Fruit fly (Drosophila melanogaster): ENCODE results near the gene Duox.

The Duox gene

dm6 chr2L:2829637-2830340 lies at the start of gene Duox:
Gene Duox, minus strand, starts transcription at chr2L:2830248.
- TF ChIP-seq CG11617 (GFP tag; optimal IDR thresholded peaks at IDR 0.05), result no peak
- peak; percentile 13 for TF ChIP-seq ovo (GFP tag; optimal IDR thresholded peaks at IDR 0.05)
- TF ChIP-seq CG1620 (GFP tag; optimal IDR thresholded peaks at IDR 0.05), result no peak
- TF ChIP-seq pad (GFP tag; optimal IDR thresholded peaks at IDR 0.05), result peak; percentile 18

DNA sequence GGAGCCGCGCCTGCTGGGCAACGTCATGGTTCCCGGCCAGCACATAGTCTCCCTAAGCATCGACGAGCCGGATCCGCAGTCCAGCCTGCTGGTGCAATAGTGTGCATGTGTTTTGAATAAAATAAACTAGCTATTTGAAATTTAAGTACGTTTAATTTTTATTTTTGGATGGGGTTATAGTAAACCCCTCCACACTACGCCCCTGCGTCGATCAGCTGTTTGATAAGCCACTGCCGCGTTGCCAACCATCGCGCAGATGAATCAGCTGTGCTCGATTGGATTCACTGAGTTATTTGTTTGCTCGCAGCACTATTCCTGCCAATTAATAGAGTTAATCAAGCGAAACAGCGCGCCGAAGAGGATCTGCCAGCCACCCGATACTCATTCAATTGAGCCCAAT lies 48.8 kb upstream of the Duox start, which contains the start of gene RabGGTb:
TSS of gene RabGGTb (plus strand) at position 254 of the 400 bp plus-strand sequence.
- TF ChIP-seq toe (GFP tag; optimal IDR thresholded peaks at IDR 0.05) (peak; percentile 28), CG1620 (GFP tag; optimal IDR thresholded peaks at IDR 0.05) (peak; percentile 48), Crg-1 (GFP tag; optimal IDR thresholded peaks at IDR 0.05) (peak; percentile 25), bab1 (GFP tag; optimal IDR thresholded peaks at IDR 0.05) (peak; percentile 75), ovo (GFP tag; optimal IDR thresholded peaks at IDR 0.05) (no peak), kay (GFP tag; ENCODE audit: borderline replicate concordance) (no peak), CG11617 (GFP tag; optimal IDR thresholded peaks at IDR 0.05) (peak; percentile 22), Hr96 (GFP tag; optimal IDR thresholded peaks at IDR 0.05) (peak; percentile 27), CG12768 (GFP tag; optimal IDR thresholded peaks at IDR 0.05) (peak; percentile 59), Clk (GFP tag; optimal IDR thresholded peaks at IDR 0.05) (peak; percentile 46), CG5204 (GFP tag; optimal IDR thresholded peaks at IDR 0.05) (no peak), CG14711 (tag; optimal IDR thresholded peaks at IDR 0.05) (no peak), cnc (optimal IDR thresholded peaks at IDR 0.05) (no peak), CG7045 (GFP tag; optimal IDR thresholded peaks at IDR 0.05) (peak; percentile 44), tj (GFP tag; optimal IDR thresholded peaks at IDR 0.05) (peak; percentile 11), pad (GFP tag; optimal IDR thresholded peaks at IDR 0.05) (peak; percentile 4), CG7101 (tag; optimal IDR thresholded peaks at IDR 0.05) (peak; percentile 51), Mnt (GFP tag; optimal IDR thresholded peaks at IDR 0.05) (peak; percentile 55), CG33017 (tag; optimal IDR thresholded peaks at IDR 0.05) (peak; percentile 46), cic (GFP tag; optimal IDR thresholded peaks at IDR 0.05) (peak; percentile 53)

DNA sequence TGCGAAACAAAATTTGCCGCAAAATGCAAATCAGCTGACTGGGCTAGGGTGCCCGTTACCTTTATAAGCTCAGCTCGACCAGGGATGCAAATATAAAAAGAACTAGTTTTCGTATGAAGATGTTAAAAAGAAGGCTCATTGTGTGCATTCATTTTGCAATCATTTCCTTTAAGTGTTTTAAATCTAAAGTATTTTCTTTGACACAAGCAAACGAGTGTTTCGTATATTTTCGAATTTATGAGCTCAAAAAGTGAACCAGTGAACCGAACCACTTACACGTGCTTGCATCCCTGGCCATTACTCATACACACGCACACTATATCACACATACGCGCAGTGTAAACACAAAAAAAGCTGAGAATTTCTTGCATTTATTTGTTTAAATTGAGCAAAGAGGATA lies 48.1 kb upstream of the Duox start, which contains the start of the genes Prx6a and Sbat:
TSS of gene Prx6a (minus strand) at position 45 of the 400 bp plus-strand sequence.
TSS of gene Sbat (plus strand) at position 157 of the 400 bp plus-strand sequence.
- TF ChIP-seq toe (GFP tag; optimal IDR thresholded peaks at IDR 0.05) (peak; percentile 90), cic (GFP tag; optimal IDR thresholded peaks at IDR 0.05) (peak; percentile 5), CG14711 (tag; optimal IDR thresholded peaks at IDR 0.05) (peak; percentile 70), CG7045 (GFP tag; optimal IDR thresholded peaks at IDR 0.05) (peak; percentile 69), ovo (GFP tag; optimal IDR thresholded peaks at IDR 0.05) (peak; percentile 50), CG11617 (GFP tag; optimal IDR thresholded peaks at IDR 0.05) (peak; percentile 68), CG7101 (tag; optimal IDR thresholded peaks at IDR 0.05) (peak; percentile 81), bab1 (GFP tag; optimal IDR thresholded peaks at IDR 0.05) (peak; percentile 89), Hr96 (GFP tag; optimal IDR thresholded peaks at IDR 0.05) (peak; percentile 89), pad (GFP tag; optimal IDR thresholded peaks at IDR 0.05) (peak; percentile 62), Mnt (GFP tag; optimal IDR thresholded peaks at IDR 0.05) (peak; percentile 77), CG1620 (GFP tag; optimal IDR thresholded peaks at IDR 0.05) (peak; percentile 76), Crg-1 (GFP tag; optimal IDR thresholded peaks at IDR 0.05) (peak; percentile 65), CG12768 (GFP tag; optimal IDR thresholded peaks at IDR 0.05) (peak; percentile 77), kay (GFP tag; ENCODE audit: borderline replicate concordance) (peak; percentile 37), CG5204 (GFP tag; optimal IDR thresholded peaks at IDR 0.05) (no peak), Clk (GFP tag; optimal IDR thresholded peaks at IDR 0.05) (peak; percentile 65), CG33017 (tag; optimal IDR thresholded peaks at IDR 0.05) (peak; percentile 80), tj (GFP tag; optimal IDR thresholded peaks at IDR 0.05) (peak; percentile 48), cnc (optimal IDR thresholded peaks at IDR 0.05) (no peak)

DNA sequence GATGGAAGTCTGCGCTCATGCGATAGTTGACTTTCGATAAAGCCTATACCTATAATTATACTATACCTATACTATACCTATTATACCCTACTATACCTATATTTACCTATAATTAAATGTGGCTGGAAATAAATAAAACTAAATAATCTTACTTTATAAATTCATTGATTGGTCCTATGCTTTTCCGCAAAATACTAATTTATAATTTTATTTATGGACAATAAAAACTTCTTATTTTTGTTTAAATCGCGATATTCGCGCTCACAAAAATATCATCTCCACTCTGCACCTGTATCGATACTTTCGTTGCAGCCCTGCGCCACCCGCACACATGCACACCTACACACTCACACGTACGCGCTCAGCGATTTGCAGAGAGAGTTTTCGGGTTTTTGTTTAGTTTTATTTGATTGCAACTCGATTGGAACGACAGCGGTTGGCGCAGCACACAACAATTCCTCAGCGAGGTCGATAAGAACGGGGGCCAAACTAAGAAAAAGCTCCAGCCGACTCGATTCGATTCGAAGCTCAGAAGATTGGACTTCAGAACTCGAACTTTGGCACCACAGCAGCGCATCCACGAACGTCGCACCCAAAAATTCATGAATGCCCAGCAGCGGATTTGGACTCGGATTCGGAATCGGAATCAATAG lies 44.6 kb upstream of the Duox start, which contains the start of gene CG8814:
TSS of gene CG8814 (plus strand) at position 349 of the 653 bp plus-strand sequence.
- peak; percentile 84 for TF ChIP-seq CG11617 (GFP tag; optimal IDR thresholded peaks at IDR 0.05)
- peak; percentile 63 for TF ChIP-seq Hr96 (GFP tag; optimal IDR thresholded peaks at IDR 0.05)
- TF ChIP-seq ovo (GFP tag; optimal IDR thresholded peaks at IDR 0.05), result peak; percentile 70
- TF ChIP-seq CG7101 (tag; optimal IDR thresholded peaks at IDR 0.05), result peak; percentile 62
- TF ChIP-seq tj (GFP tag; optimal IDR thresholded peaks at IDR 0.05), result peak; percentile 63
- TF ChIP-seq CG12768 (GFP tag; optimal IDR thresholded peaks at IDR 0.05), result peak; percentile 94
- no peak for TF ChIP-seq CG5204 (GFP tag; optimal IDR thresholded peaks at IDR 0.05)
- no peak for TF ChIP-seq CG33017 (tag; optimal IDR thresholded peaks at IDR 0.05)
- TF ChIP-seq CG14711 (tag; optimal IDR thresholded peaks at IDR 0.05), result no peak
- TF ChIP-seq toe (GFP tag; optimal IDR thresholded peaks at IDR 0.05), result peak; percentile 88
- no peak for TF ChIP-seq cnc (optimal IDR thresholded peaks at IDR 0.05)
- TF ChIP-seq Mnt (GFP tag; optimal IDR thresholded peaks at IDR 0.05), result peak; percentile 37
- TF ChIP-seq Crg-1 (GFP tag; optimal IDR thresholded peaks at IDR 0.05), result peak; percentile 68
- peak; percentile 63 for TF ChIP-seq cic (GFP tag; optimal IDR thresholded peaks at IDR 0.05)
- TF ChIP-seq CG1620 (GFP tag; optimal IDR thresholded peaks at IDR 0.05), result peak; percentile 73
- peak; percentile 47 for TF ChIP-seq CG7045 (GFP tag; optimal IDR thresholded peaks at IDR 0.05)
- TF ChIP-seq Clk (GFP tag; optimal IDR thresholded peaks at IDR 0.05), result peak; percentile 48
- TF ChIP-seq kay (GFP tag; ENCODE audit: borderline replicate concordance), result peak; percentile 95
- TF ChIP-seq bab1 (GFP tag; optimal IDR thresholded peaks at IDR 0.05), result peak; percentile 13
- TF ChIP-seq pad (GFP tag; optimal IDR thresholded peaks at IDR 0.05), result peak; percentile 58

DNA sequence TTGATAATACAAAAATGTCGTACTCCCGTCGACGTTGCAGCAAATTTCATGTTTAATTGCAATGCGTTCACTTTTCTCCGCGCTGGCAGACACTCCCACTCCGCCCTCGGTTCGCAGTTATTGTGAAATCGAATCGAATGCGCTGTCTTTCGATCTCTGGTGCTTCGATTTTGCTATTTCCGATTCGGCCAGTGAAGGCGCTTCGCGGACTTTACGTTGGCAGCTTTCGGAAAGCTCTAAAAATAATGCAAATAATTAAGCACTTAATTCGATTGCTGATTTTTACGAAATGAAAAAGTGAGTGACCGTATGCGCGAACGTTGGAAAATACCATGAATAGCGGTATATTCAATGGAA lies 44.1 kb upstream of the Duox start, which contains the start of gene Ifrd1:
TSS of gene Ifrd1 (minus strand) at position 305 of the 357 bp plus-strand sequence.
- TF ChIP-seq CG7045 (GFP tag; optimal IDR thresholded peaks at IDR 0.05) (no peak), CG33017 (tag; optimal IDR thresholded peaks at IDR 0.05) (peak; percentile 20)
